Worm (Caenorhabditis elegans): ENCODE results near the gene grl-23.

Gene grl-23

DNA sequence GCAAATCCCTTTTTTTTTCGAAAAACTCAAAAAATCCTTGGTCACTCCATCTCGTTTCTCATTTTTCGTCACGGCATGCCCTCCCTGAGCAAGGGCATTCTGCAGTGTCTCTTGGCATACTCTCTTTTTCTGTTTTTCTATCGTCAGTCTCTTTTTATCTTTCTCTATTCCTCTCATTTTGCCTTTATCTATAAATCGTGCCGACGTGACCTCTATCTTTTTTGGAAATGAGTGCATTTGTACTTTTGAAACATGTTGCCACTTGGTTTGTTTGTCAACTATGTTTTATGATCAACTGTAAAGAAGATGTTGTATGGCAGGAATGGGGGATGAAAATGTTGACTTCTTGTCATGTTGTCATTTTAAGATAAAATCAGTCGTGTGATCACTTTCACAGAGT lies 47.8 kb downstream of the grl-23 start (continued):
- TF ChIP-seq pqm-1 (tag; optimal IDR thresholded peaks at IDR 0.05): no peak
- no peak for TF ChIP-seq ceh-63 (GFP tag; optimal IDR thresholded peaks at IDR 0.05)
- TF ChIP-seq efl-3 (GFP tag; optimal IDR thresholded peaks at IDR 0.05): no peak
- TF ChIP-seq nhr-19 (GFP tag; conservative IDR thresholded peaks at IDR 0.05): peak; percentile 43
- no peak for TF ChIP-seq sptf-1 (tag; optimal IDR thresholded peaks at IDR 0.05)
- TF ChIP-seq tbx-2 (tag; optimal IDR thresholded peaks at IDR 0.05): peak; percentile 50
- TF ChIP-seq ztf-4 (tag; optimal IDR thresholded peaks at IDR 0.05): no peak
- TF ChIP-seq tlp-1 (tag; optimal IDR thresholded peaks at IDR 0.05): no peak
- TF ChIP-seq F16B12.6 (tag; optimal IDR thresholded peaks at IDR 0.05): no peak
- no peak for TF ChIP-seq ets-5 (GFP tag; IDR thresholded peaks at IDR 0.05)
- no peak for TF ChIP-seq fkh-4 (tag; optimal IDR thresholded peaks at IDR 0.05; ENCODE audit: borderline replicate concordance)
- peak; percentile 7; the same call in 1 of the 2 replicates for TF ChIP-seq isw-1 (GFP tag; IDR thresholded peaks at IDR 0.05)
- no peak for TF ChIP-seq lin-15B (tag; optimal IDR thresholded peaks at IDR 0.05)
- no peak for TF ChIP-seq nhr-76 (tag; optimal IDR thresholded peaks at IDR 0.05)
- no peak for TF ChIP-seq mdl-1 (tag; optimal IDR thresholded peaks at IDR 0.05)
- TF ChIP-seq lin-39 (tag; optimal IDR thresholded peaks at IDR 0.05): no peak
- peak; percentile 72 for TF ChIP-seq mep-1 (tag; optimal IDR thresholded peaks at IDR 0.05)
- TF ChIP-seq xbp-1 (tag; optimal IDR thresholded peaks at IDR 0.05): peak; percentile 26
- no peak for TF ChIP-seq Y116A8C.19 (tag; optimal IDR thresholded peaks at IDR 0.05; ENCODE audit: borderline replicate concordance)
- TF ChIP-seq efl-1 (optimal IDR thresholded peaks at IDR 0.05): peak; percentile 47 to 60
- peak in 1 of 2 experiments; percentile 92 for TF ChIP-seq efl-1 (GFP tag; optimal IDR thresholded peaks at IDR 0.05 in 1 of 2)
- TF ChIP-seq vab-15 (tag; optimal IDR thresholded peaks at IDR 0.05): no peak
- TF ChIP-seq nhr-71 (tag; optimal IDR thresholded peaks at IDR 0.05): peak; percentile 77
- TF ChIP-seq mab-9 (GFP tag; IDR thresholded peaks at IDR 0.05): no peak
- TF ChIP-seq rnt-1 (tag; optimal IDR thresholded peaks at IDR 0.05): peak; percentile 36
- TF ChIP-seq snpc-4 (tag; optimal IDR thresholded peaks at IDR 0.05): no peak
- no peak for TF ChIP-seq zip-4 (GFP tag; optimal IDR thresholded peaks at IDR 0.05)
- TF ChIP-seq skn-1 (tag; optimal IDR thresholded peaks at IDR 0.05): no peak
- peak; percentile 91 for TF ChIP-seq nhr-85 (tag)
- no peak for TF ChIP-seq unc-86 (tag; optimal IDR thresholded peaks at IDR 0.05)
- no peak for TF ChIP-seq hlh-17 (GFP tag; optimal IDR thresholded peaks at IDR 0.05; ENCODE audit: borderline replicate concordance)
- no peak for TF ChIP-seq nhr-84 (tag; optimal IDR thresholded peaks at IDR 0.05)

- TF ChIP-seq aha-1 (tag; optimal IDR thresholded peaks at IDR 0.05) (no peak), pqm-1 (tag; optimal IDR thresholded peaks at IDR 0.05) (no peak), irx-1 (tag; optimal IDR thresholded peaks at IDR 0.05) (no peak), aly-2 (tag; optimal IDR thresholded peaks at IDR 0.05) (no peak), ces-1 (GFP tag; optimal IDR thresholded peaks at IDR 0.05) (no peak), lir-3 (tag; optimal IDR thresholded peaks at IDR 0.05; ENCODE audit: poor library complexity) (no peak), snpc-4 (tag; optimal IDR thresholded peaks at IDR 0.05) (no peak), C04F5.9 (tag; optimal IDR thresholded peaks at IDR 0.05) (no peak), skn-1 (tag; optimal IDR thresholded peaks at IDR 0.05) (no peak), mef-2 (tag; optimal IDR thresholded peaks at IDR 0.05) (no peak), isw-1 (GFP tag; IDR thresholded peaks at IDR 0.05) (no peak), zip-4 (GFP tag; optimal IDR thresholded peaks at IDR 0.05) (no peak), nhr-20 (tag; optimal IDR thresholded peaks at IDR 0.05) (no peak), ceh-82 (tag; optimal IDR thresholded peaks at IDR 0.05) (no peak), F16B12.6 (tag; optimal IDR thresholded peaks at IDR 0.05) (no peak), alr-1 (tag; optimal IDR thresholded peaks at IDR 0.05; ENCODE audit: borderline replicate concordance) (no peak), ceh-63 (GFP tag; optimal IDR thresholded peaks at IDR 0.05) (no peak), hlh-4 (tag; optimal IDR thresholded peaks at IDR 0.05) (no peak)
Measured at ce11 chrV:12526758-12527157, 49.9 kb downstream of the grl-23 start, which contains the start of gene F45D3.1. Gene F45D3.1 (plus strand): TSS chrV:12527058.
